Fruit fly (Drosophila melanogaster): ENCODE results near the gene bru3.

dm6 chr3L:13845292-13845691 is 42.1 kb upstream of the bru3 start:
- peak; percentile 98 to 99 for TF ChIP-seq CTCF (optimal IDR thresholded peaks at IDR 0.05)
- no peak for TF ChIP-seq CG8478 (optimal IDR thresholded peaks at IDR 0.05)

Measured in S2 (cell line).